Worm (Caenorhabditis elegans) whole organism, late embryonic: ENCODE measurements around the gene grl-10.
A peak's percentile ranks its signal among the peaks of the same experiment; 100 is the strongest.

Source experiments
- C08G9.2 ChIP-seq: sonication (generic microtip); optimal IDR thresholded peaks from 2 replicates; lab custom pipeline; 2016; ENCODE audit warnings: mild to moderate bottlenecking, missing genetic modification characterization, moderate library complexity, missing compliant biosample characterization
- F13H6.1 ChIP-seq: sonication (generic microtip); optimal IDR thresholded peaks from 2 replicates; lab custom pipeline; 2016; ENCODE audit warnings: missing genetic modification characterization, missing compliant biosample characterization
- Y22D7AL.16 ChIP-seq: sonication (generic microtip); optimal IDR thresholded peaks from 2 replicates; lab custom pipeline; 2016; ENCODE audit warnings: missing genetic modification characterization, missing compliant biosample characterization
- ahr-1 ChIP-seq: sonication (generic microtip); optimal IDR thresholded peaks from 2 replicates; lab custom pipeline; 2016; ENCODE audit warnings: missing genetic modification characterization, missing compliant biosample characterization
- ama-1 ChIP-seq: fragments of 150-350 bp; optimal IDR thresholded peaks from 2 replicates; lab custom pipeline; 2014
- ceh-14 ChIP-seq: sonication (generic microtip); optimal IDR thresholded peaks from 2 replicates; lab custom pipeline; 2016; ENCODE audit warnings: missing genotype, missing genetic modification characterization, missing compliant biosample characterization
- ceh-19 ChIP-seq: fragments of 200-800 bp; sonication (Bioruptor generic); optimal IDR thresholded peaks from 2 replicates; lab custom pipeline; 2018; ENCODE audit warnings: mild to moderate bottlenecking, missing genetic modification characterization, missing compliant biosample characterization
- ceh-22 ChIP-seq: sonication (generic microtip); optimal IDR thresholded peaks from 2 replicates; lab custom pipeline; 2017; ENCODE audit warnings: missing biosample characterization, missing genetic modification characterization
- ceh-24 ChIP-seq: sonication (generic microtip); optimal IDR thresholded peaks from 2 replicates; lab custom pipeline; 2016; ENCODE audit warnings: mild to moderate bottlenecking, missing genetic modification characterization, missing compliant biosample characterization
- ceh-30 ChIP-seq: fragments of 150-350 bp; optimal IDR thresholded peaks from 2 replicates; lab custom pipeline; 2014; ENCODE audit warnings: missing biosample characterization, missing genetic modification characterization
- ceh-31 ChIP-seq: sonication (generic microtip); optimal IDR thresholded peaks from 2 replicates; lab custom pipeline; 2016; ENCODE audit warnings: missing genetic modification characterization, missing compliant biosample characterization
- che-1 ChIP-seq: sonication (generic microtip); optimal IDR thresholded peaks from 2 replicates; lab custom pipeline; 2016; ENCODE audit warnings: mild to moderate bottlenecking, missing genetic modification characterization, missing compliant biosample characterization
- dmd-4 ChIP-seq: sonication (generic microtip); optimal IDR thresholded peaks from 2 replicates; lab custom pipeline; 2016; ENCODE audit warnings: borderline replicate concordance, missing genetic modification characterization, missing compliant biosample characterization
- elt-2 ChIP-seq: sonication (generic microtip); optimal IDR thresholded peaks from 2 replicates; lab custom pipeline; 2016; ENCODE audit warnings: missing genetic modification reagents, missing genetic modification characterization, missing compliant biosample characterization
- ets-4 ChIP-seq: sonication (generic microtip); optimal IDR thresholded peaks from 2 replicates; lab custom pipeline; 2016; ENCODE audit warnings: missing genetic modification characterization, missing compliant biosample characterization
- eyg-1 ChIP-seq: sonication (generic microtip); optimal IDR thresholded peaks from 2 replicates; lab custom pipeline; 2016; ENCODE audit warnings: missing genotype, missing genetic modification characterization, missing compliant biosample characterization
- gmeb-2 ChIP-seq: sonication (generic microtip); optimal IDR thresholded peaks from 2 replicates; lab custom pipeline; 2016; ENCODE audit warnings: missing genetic modification characterization, inconsistent platforms, missing compliant biosample characterization
- hlh-15 ChIP-seq: sonication (generic microtip); optimal IDR thresholded peaks from 2 replicates; lab custom pipeline; 2016; ENCODE audit warnings: missing genetic modification characterization, missing compliant biosample characterization
- hlh-30 ChIP-seq: sonication (generic microtip); optimal IDR thresholded peaks from 2 replicates; lab custom pipeline; 2017; ENCODE audit warnings: antibody characterized with exemption, missing genetic modification characterization, missing compliant biosample characterization; ENCODE audit not compliant: insufficient read depth
- hlh-8 ChIP-seq: sonication (generic microtip); optimal IDR thresholded peaks from 2 replicates; lab custom pipeline; 2016; ENCODE audit warnings: missing genotype, missing genetic modification characterization, missing compliant biosample characterization
- lim-6 ChIP-seq: sonication (generic microtip); optimal IDR thresholded peaks from 2 replicates; lab custom pipeline; 2016; ENCODE audit warnings: missing genetic modification characterization, missing compliant biosample characterization
- lin-11 ChIP-seq: fragments of 200-800 bp; sonication (Bioruptor generic); optimal IDR thresholded peaks from 2 replicates; lab custom pipeline; 2018; ENCODE audit warnings: mild to moderate bottlenecking, missing genetic modification characterization, missing compliant biosample characterization
- madf-2 ChIP-seq: sonication (generic microtip); optimal IDR thresholded peaks from 2 replicates; lab custom pipeline; 2017; ENCODE audit warnings: missing genetic modification characterization, missing compliant biosample characterization
- nfya-1 ChIP-seq: sonication (generic microtip); optimal IDR thresholded peaks from 2 replicates; lab custom pipeline; 2017; ENCODE audit warnings: missing genetic modification characterization, mild to moderate bottlenecking, missing compliant biosample characterization, antibody characterized with exemption, moderate library complexity
- nhr-232 ChIP-seq: sonication (generic microtip); optimal IDR thresholded peaks from 2 replicates; lab custom pipeline; 2016; ENCODE audit warnings: missing genetic modification characterization, missing compliant biosample characterization
- odd-2 ChIP-seq: sonication (generic microtip); optimal IDR thresholded peaks from 2 replicates; lab custom pipeline; 2017; ENCODE audit warnings: antibody characterized with exemption, mild to moderate bottlenecking, missing genetic modification characterization, missing compliant biosample characterization
- pha-4 ChIP-seq: fragments of 150-350 bp; optimal IDR thresholded peaks from 2 replicates; lab custom pipeline; 2018; ENCODE audit warnings: missing biosample characterization, missing genetic modification reagents, missing genetic modification characterization
- ref-2 ChIP-seq: sonication (generic microtip); optimal IDR thresholded peaks from 2 replicates; lab custom pipeline; 2016; ENCODE audit warnings: missing genetic modification characterization, missing compliant biosample characterization
- sdc-2 ChIP-seq: sonication (generic microtip); optimal IDR thresholded peaks from 2 replicates; lab custom pipeline; 2016; ENCODE audit warnings: missing genotype, missing genetic modification characterization, missing compliant biosample characterization
- tbx-2 ChIP-seq: sonication (generic microtip); optimal IDR thresholded peaks from 2 replicates; lab custom pipeline; 2016; ENCODE audit warnings: missing genetic modification characterization, missing compliant biosample characterization
- unc-3 ChIP-seq, 2 experiments: fragments of 200-800 bp in 1 of 2; sonication (Bioruptor generic) in 1 of 2; sonication (generic microtip) in 1 of 2; conservative IDR thresholded peaks in 1 of 2; optimal IDR thresholded peaks in 1 of 2; 2 replicates each; pipeline versions ENCODE4 v1.3.6 to Lab custom; 2016 to 2022; ENCODE audit warnings: missing compliant biosample characterization in 2 of 2, missing genetic modification characterization in 2 of 2, missing genetic modification reagents in 1 of 2
- unc-42 ChIP-seq: sonication (generic microtip); optimal IDR thresholded peaks from 2 replicates; lab custom pipeline; 2016; ENCODE audit warnings: missing genotype, missing genetic modification characterization, missing compliant biosample characterization
- zip-5 ChIP-seq: sonication (generic microtip); optimal IDR thresholded peaks from 2 replicates; lab custom pipeline; 2016; ENCODE audit warnings: missing genetic modification characterization, missing compliant biosample characterization
- ztf-16 ChIP-seq: sonication (generic microtip); optimal IDR thresholded peaks from 2 replicates; lab custom pipeline; 2017; ENCODE audit warnings: missing genetic modification characterization, missing compliant biosample characterization

grl-10 gene

DNA sequence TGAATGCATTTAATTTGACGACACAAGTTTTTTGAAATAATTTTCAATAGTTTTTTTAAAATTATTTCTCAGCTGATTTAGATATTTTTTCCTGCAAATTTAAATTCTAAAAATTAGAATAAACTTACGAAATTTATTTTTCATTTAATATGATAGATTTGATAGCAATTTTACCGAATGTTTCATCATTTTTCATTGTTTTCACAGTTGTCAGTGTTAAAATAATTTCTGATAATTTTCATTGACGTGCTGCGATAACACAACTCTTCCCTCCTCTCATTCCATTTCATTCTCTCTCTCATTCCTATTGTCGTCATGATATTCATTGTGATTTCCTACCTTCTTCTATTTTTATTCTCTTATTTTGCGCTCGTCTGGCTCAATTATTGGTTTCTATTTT is 14.2 kb upstream of the grl-10 start, which contains the start of gene hint-3:
Gene hint-3 (plus strand): TSS at position 301 of the 400 bp plus-strand sequence.
- TF ChIP-seq ceh-19 (GFP tag; lab: Kevin White, UChicago) (no peak), hlh-15 (no peak), nhr-232 (no peak)

DNA sequence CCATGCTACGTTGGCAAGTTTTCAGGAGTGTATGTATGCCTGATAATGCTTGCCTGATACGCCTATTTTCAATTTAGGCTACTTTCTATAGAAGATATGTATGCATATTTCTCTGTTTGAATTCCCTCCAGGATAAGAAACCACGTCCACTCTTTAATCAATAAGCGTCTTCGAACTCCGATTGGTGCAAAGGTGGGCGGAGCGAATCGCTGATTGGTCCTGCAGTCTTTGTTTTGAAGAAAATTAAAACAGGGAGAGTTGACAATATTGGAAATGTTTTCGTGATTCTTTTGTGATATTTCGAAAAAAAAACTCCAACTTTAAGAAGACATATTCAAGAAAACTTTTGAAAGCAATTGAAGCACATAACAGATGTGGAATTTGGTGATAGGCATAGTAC is 12.4 kb upstream of the grl-10 start:
- TF ChIP-seq nfya-1 (tag; lab: Kevin White, UChicago) (peak; percentile 78), pha-4 (tag; lab: Kevin White, UChicago) (no peak)
- TF ChIP-seq, all 69 proteins: peak for 1

DNA sequence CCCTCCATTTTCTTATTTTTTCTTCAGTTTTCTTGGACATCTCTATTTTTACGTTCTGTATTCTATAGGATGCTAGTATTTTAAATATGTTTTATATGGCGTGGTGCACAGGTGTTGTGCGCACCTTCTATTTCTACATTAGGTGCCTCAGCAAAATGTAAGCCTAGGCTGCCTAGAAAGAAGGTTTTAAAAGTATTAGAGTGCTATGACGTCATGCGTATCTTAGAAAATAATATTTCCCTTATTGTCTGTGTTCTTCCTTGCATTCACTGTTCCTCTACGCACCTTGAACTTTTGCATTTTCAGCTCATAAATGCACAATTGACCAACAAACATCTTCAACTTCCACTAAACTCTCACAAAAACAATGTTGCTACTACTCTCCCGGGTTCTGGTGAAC is 3.4 kb upstream of the grl-10 start, which contains the start of gene frpr-3:
Gene frpr-3 (plus strand): TSS at position 301 of the 400 bp plus-strand sequence.
- no peak for TF ChIP-seq ceh-24
- no peak for TF ChIP-seq Y22D7AL.16 (tag; lab: Kevin White, UChicago)
- no peak for TF ChIP-seq sdc-2 (tag; lab: Kevin White, UChicago)
- TF ChIP-seq hlh-15, result no peak
- TF ChIP-seq nfya-1 (tag; lab: Kevin White, UChicago), result no peak
- no peak for TF ChIP-seq ceh-22 (tag; lab: Kevin White, UChicago)
- no peak for TF ChIP-seq odd-2 (tag; lab: Kevin White, UChicago)
- TF ChIP-seq ref-2 (tag; lab: Kevin White, UChicago), result no peak
- TF ChIP-seq tbx-2 (tag; lab: Kevin White, UChicago), result no peak
- TF ChIP-seq unc-42, result no peak

DNA sequence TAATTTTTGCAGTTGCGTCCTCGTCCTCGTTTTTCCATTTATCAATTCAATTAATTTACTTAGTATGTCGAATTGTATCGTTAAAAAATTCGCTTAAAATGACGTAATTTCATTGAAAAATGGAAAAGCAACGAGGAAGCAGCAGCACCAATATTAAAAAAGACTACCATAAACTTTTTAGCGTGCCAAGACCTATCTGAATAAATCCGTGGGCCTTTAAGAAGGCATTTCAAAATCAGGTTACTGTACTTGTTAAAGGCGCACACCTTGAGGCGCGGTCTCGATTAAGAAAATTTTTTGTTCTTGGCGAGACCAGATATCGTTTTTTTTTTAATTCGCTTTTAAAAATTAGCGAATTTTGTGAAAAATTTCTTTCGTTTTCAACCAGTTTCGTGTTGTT is 698 bp upstream of the grl-10 start:
- TF ChIP-seq tbx-2 (tag; lab: Kevin White, UChicago), result no peak
- no peak for TF ChIP-seq che-1 (tag; lab: Kevin White, UChicago)
- TF ChIP-seq gmeb-2, result no peak
- TF ChIP-seq C08G9.2, result no peak
- TF ChIP-seq ceh-30 (tag; lab: Kevin White, UChicago), result no peak
- no peak for TF ChIP-seq madf-2 (tag; lab: Kevin White, UChicago)
- TF ChIP-seq ahr-1, result no peak
- no peak for TF ChIP-seq zip-5 (tag; lab: Kevin White, UChicago)
- TF ChIP-seq unc-42, result no peak
- TF ChIP-seq dmd-4 (tag; lab: Kevin White, UChicago), result no peak
- TF ChIP-seq ceh-31 (tag; lab: Kevin White, UChicago), result no peak
- TF ChIP-seq F13H6.1 (tag; lab: Kevin White, UChicago), result no peak
- no peak for TF ChIP-seq unc-3 (GFP tag; conservative IDR thresholded peaks at IDR 0.05; lab: Robert Waterston, UW)
- TF ChIP-seq unc-3 (tag; optimal IDR thresholded peaks at IDR 0.05; lab: Kevin White, UChicago), result no peak
- TF ChIP-seq, all 69 proteins: peak for 0

DNA sequence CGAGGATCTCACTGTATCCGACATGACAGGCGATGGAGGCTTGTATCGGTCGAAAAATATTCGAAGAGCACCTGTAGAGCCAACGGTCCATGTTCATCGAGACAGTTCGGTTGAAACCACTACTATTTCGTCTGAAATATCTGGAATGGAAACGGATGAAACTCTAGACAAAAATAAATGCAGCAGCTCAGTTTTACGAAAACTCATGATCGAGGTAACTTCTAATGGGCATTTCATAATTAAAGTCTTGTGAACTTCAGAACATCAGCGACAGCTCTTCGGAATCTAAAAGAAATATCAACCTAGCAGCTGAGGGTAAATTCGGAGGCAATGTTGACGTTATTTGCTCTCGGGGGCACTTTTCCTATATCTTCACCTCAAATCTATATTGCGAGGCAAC is 881 bp downstream of the grl-10 start:
- TF ChIP-seq eyg-1 (tag; lab: Kevin White, UChicago) (no peak), ets-4 (tag; lab: Kevin White, UChicago) (no peak), elt-2 (tag; lab: Kevin White, UChicago) (no peak), ama-1 (lab: Kevin White, UChicago) (no peak), lim-6 (tag; lab: Kevin White, UChicago) (no peak), ztf-16 (tag; lab: Kevin White, UChicago) (no peak), unc-42 (no peak), tbx-2 (tag; lab: Kevin White, UChicago) (no peak), lin-11 (tag; lab: Kevin White, UChicago) (no peak), ref-2 (tag; lab: Kevin White, UChicago) (no peak), ceh-24 (no peak), ceh-22 (tag; lab: Kevin White, UChicago) (no peak), hlh-30 (tag; lab: Kevin White, UChicago) (no peak), ceh-14 (tag; lab: Kevin White, UChicago) (no peak), hlh-8 (tag; lab: Kevin White, UChicago) (no peak), hlh-15 (no peak)
- TF ChIP-seq, all 69 proteins: peak for 0
